Worm (Caenorhabditis elegans): ENCODE measurements around the gene gnrr-7.

gnrr-7 gene

ce11 chrX:11190443-11190842 lies 4.8 kb downstream of the gnrr-7 start:
- TF ChIP-seq cog-1 (tag; optimal IDR thresholded peaks at IDR 0.05) (peak; percentile 31), ref-1 (GFP tag; conservative IDR thresholded peaks at IDR 0.05) (no peak), T22C8.4 (GFP tag; IDR thresholded peaks at IDR 0.05) (no peak), klf-2 (GFP tag; conservative IDR thresholded peaks at IDR 0.05) (no peak), ztf-29 (GFP tag; IDR thresholded peaks at IDR 0.05) (no peak)

- TF ChIP-seq ztf-29 (GFP tag; IDR thresholded peaks at IDR 0.05) = no peak
- no peak for TF ChIP-seq flt-1 (GFP tag; IDR thresholded peaks at IDR 0.05)
- no peak for TF ChIP-seq ref-1 (GFP tag; conservative IDR thresholded peaks at IDR 0.05)
- TF ChIP-seq tab-1 (GFP tag; IDR thresholded peaks at IDR 0.05) = no peak; the same call in 1 of the 2 replicates
- TF ChIP-seq ztf-23 (GFP tag; IDR thresholded peaks at IDR 0.05) = no peak
- TF ChIP-seq cog-1 (tag; optimal IDR thresholded peaks at IDR 0.05) = no peak
- no peak for TF ChIP-seq klf-2 (GFP tag; conservative IDR thresholded peaks at IDR 0.05)
- TF ChIP-seq med-1 (GFP tag; optimal IDR thresholded peaks at IDR 0.05; ENCODE audit: insufficient read depth) = no peak
- no peak for TF ChIP-seq T22C8.4 (GFP tag; IDR thresholded peaks at IDR 0.05)
These were observed 8.1 kb downstream of the gnrr-7 start for ce11 chrX:11193670-11194069.

ce11 chrX:11196741-11197140 lies 11.1 kb downstream of the gnrr-7 start, which contains the start of gene C34F6.1:
C34F6.1 (minus strand) TSS chrX:11196841.
- no peak for TF ChIP-seq cog-1 (tag; optimal IDR thresholded peaks at IDR 0.05)
- no peak for TF ChIP-seq ref-1 (GFP tag; conservative IDR thresholded peaks at IDR 0.05)
- no peak for TF ChIP-seq flt-1 (GFP tag; IDR thresholded peaks at IDR 0.05)
- TF ChIP-seq ztf-23 (GFP tag; IDR thresholded peaks at IDR 0.05) = no peak
- no peak for TF ChIP-seq med-1 (GFP tag; optimal IDR thresholded peaks at IDR 0.05; ENCODE audit: insufficient read depth)
- no peak for TF ChIP-seq ztf-29 (GFP tag; IDR thresholded peaks at IDR 0.05)
- no peak for TF ChIP-seq tab-1 (GFP tag; IDR thresholded peaks at IDR 0.05)
- TF ChIP-seq klf-2 (GFP tag; conservative IDR thresholded peaks at IDR 0.05) = no peak
- no peak for TF ChIP-seq T22C8.4 (GFP tag; IDR thresholded peaks at IDR 0.05)

- TF ChIP-seq ztf-23 (GFP tag; IDR thresholded peaks at IDR 0.05) = no peak
These were observed 13.6 kb downstream of the gnrr-7 start, which contains the start of gene col-178 for ce11 chrX:11199155-11199554. col-178 (plus strand) TSS chrX:11199455.

- TF ChIP-seq med-1 (GFP tag; optimal IDR thresholded peaks at IDR 0.05; ENCODE audit: insufficient read depth) (no peak), klf-2 (GFP tag; conservative IDR thresholded peaks at IDR 0.05) (no peak), flt-1 (GFP tag; IDR thresholded peaks at IDR 0.05) (no peak), cog-1 (tag; optimal IDR thresholded peaks at IDR 0.05) (no peak), ztf-23 (GFP tag; IDR thresholded peaks at IDR 0.05) (no peak)
These were observed 15.6 kb downstream of the gnrr-7 start, which contains the start of gene col-179 for ce11 chrX:11201165-11201564. col-179 (plus strand) TSS chrX:11201465.

- TF ChIP-seq tab-1 (GFP tag; IDR thresholded peaks at IDR 0.05) (no peak), cog-1 (tag; optimal IDR thresholded peaks at IDR 0.05) (no peak), ref-1 (GFP tag; conservative IDR thresholded peaks at IDR 0.05) (no peak), ztf-29 (GFP tag; IDR thresholded peaks at IDR 0.05) (no peak), flt-1 (GFP tag; IDR thresholded peaks at IDR 0.05) (no peak), T22C8.4 (GFP tag; IDR thresholded peaks at IDR 0.05) (no peak), klf-2 (GFP tag; conservative IDR thresholded peaks at IDR 0.05) (no peak), ztf-23 (GFP tag; IDR thresholded peaks at IDR 0.05) (no peak), med-1 (GFP tag; optimal IDR thresholded peaks at IDR 0.05; ENCODE audit: insufficient read depth) (no peak)
These were observed 18.2 kb downstream of the gnrr-7 start, which contains the start of gene C34F6.11 for ce11 chrX:11203773-11204172. C34F6.11 (minus strand) TSS chrX:11203932.

ce11 chrX:11206953-11207352 lies 21.4 kb downstream of the gnrr-7 start, which contains the start of gene hst-2:
hst-2 (minus strand) TSS chrX:11207155.
- TF ChIP-seq ztf-23 (GFP tag; IDR thresholded peaks at IDR 0.05) (peak; percentile 52; the same call in 1 of the 2 replicates), tab-1 (GFP tag; IDR thresholded peaks at IDR 0.05) (no peak), cog-1 (tag; optimal IDR thresholded peaks at IDR 0.05) (peak; percentile 75), flt-1 (GFP tag; IDR thresholded peaks at IDR 0.05) (peak; percentile 67), klf-2 (GFP tag; conservative IDR thresholded peaks at IDR 0.05) (no peak), med-1 (GFP tag; optimal IDR thresholded peaks at IDR 0.05; ENCODE audit: insufficient read depth) (no peak)

- TF ChIP-seq ztf-29 (GFP tag; IDR thresholded peaks at IDR 0.05) (no peak), tab-1 (GFP tag; IDR thresholded peaks at IDR 0.05) (no peak), med-1 (GFP tag; optimal IDR thresholded peaks at IDR 0.05; ENCODE audit: insufficient read depth) (no peak), flt-1 (GFP tag; IDR thresholded peaks at IDR 0.05) (no peak), cog-1 (tag; optimal IDR thresholded peaks at IDR 0.05) (no peak), ztf-23 (GFP tag; IDR thresholded peaks at IDR 0.05) (no peak), T22C8.4 (GFP tag; IDR thresholded peaks at IDR 0.05) (no peak), klf-2 (GFP tag; conservative IDR thresholded peaks at IDR 0.05) (no peak), ref-1 (GFP tag; conservative IDR thresholded peaks at IDR 0.05) (no peak)
These were observed 23.2 kb downstream of the gnrr-7 start, which contains the start of gene C34F6.5 for ce11 chrX:11208788-11209187. C34F6.5 (minus strand) TSS chrX:11208888.

ce11 chrX:11210417-11210816 lies 24.8 kb downstream of the gnrr-7 start:
- 0 out of 2 replicates have a peak, but pooled peaks have one; percentile 50 for TF ChIP-seq tab-1 (GFP tag; IDR thresholded peaks at IDR 0.05)
- no peak for TF ChIP-seq ztf-23 (GFP tag; IDR thresholded peaks at IDR 0.05)

- TF ChIP-seq ztf-29 (GFP tag; IDR thresholded peaks at IDR 0.05) = no peak
- TF ChIP-seq ztf-23 (GFP tag; IDR thresholded peaks at IDR 0.05) = no peak
- TF ChIP-seq cog-1 (tag; optimal IDR thresholded peaks at IDR 0.05) = no peak
- TF ChIP-seq flt-1 (GFP tag; IDR thresholded peaks at IDR 0.05) = no peak
- TF ChIP-seq T22C8.4 (GFP tag; IDR thresholded peaks at IDR 0.05) = no peak
- TF ChIP-seq med-1 (GFP tag; optimal IDR thresholded peaks at IDR 0.05; ENCODE audit: insufficient read depth) = no peak
- no peak for TF ChIP-seq ref-1 (GFP tag; conservative IDR thresholded peaks at IDR 0.05)
- TF ChIP-seq klf-2 (GFP tag; conservative IDR thresholded peaks at IDR 0.05) = no peak
- no peak for TF ChIP-seq tab-1 (GFP tag; IDR thresholded peaks at IDR 0.05)
These were observed 25.8 kb downstream of the gnrr-7 start for ce11 chrX:11211360-11211759.
